Fruit fly (Drosophila melanogaster) whole organism, embryonic: Measurements from ENCODE around the gene CG11970.

Experiments
- ATbp ChIP-seq: fragments of 200-800 bp; sonication (Bioruptor generic); optimal IDR thresholded peaks from 2 replicates; lab custom pipeline; 2017; ENCODE audit warnings: missing biosample characterization, mild to moderate bottlenecking, missing genetic modification characterization, missing genetic modification reagents
- Asciz ChIP-seq: fragments of 200-800 bp; sonication (Bioruptor generic); optimal IDR thresholded peaks from 2 replicates; lab custom pipeline; 2017; ENCODE audit warnings: missing biosample characterization, mild to moderate bottlenecking, missing genetic modification characterization, missing genetic modification reagents
- B-H1 ChIP-seq: fragments of 200-800 bp; sonication (Bioruptor generic); IDR thresholded peaks from 3 replicates; pipeline ENCODE4 v1.3.6; 2022; ENCODE audit warnings: missing biosample characterization, missing genetic modification characterization
- BtbVII ChIP-seq: fragments of 200-800 bp; sonication (Bioruptor generic); optimal IDR thresholded peaks from 3 replicates; lab custom pipeline; 2017; ENCODE audit warnings: missing biosample characterization, mild to moderate bottlenecking, missing genetic modification characterization
- CG11093 ChIP-seq: fragments of 200-800 bp; sonication (Bioruptor generic); IDR thresholded peaks from 3 replicates; pipeline ENCODE4 v1.3.6; 2022; ENCODE audit warnings: missing biosample characterization, missing genetic modification characterization
- CG12659 ChIP-seq: fragments of 200-800 bp; sonication (Bioruptor generic); optimal IDR thresholded peaks from 3 replicates; lab custom pipeline; 2017; ENCODE audit warnings: mild to moderate bottlenecking, missing biosample characterization, missing genetic modification reagents, missing genetic modification characterization
- CG14667 ChIP-seq: fragments of 200-800 bp; sonication (Bioruptor generic); IDR thresholded peaks from 2 replicates; pipeline ENCODE4 v1.3.6; 2022; ENCODE audit warnings: missing biosample characterization, missing genetic modification characterization
- CG15601 ChIP-seq: fragments of 200-800 bp; sonication (Bioruptor generic); optimal IDR thresholded peaks from 3 replicates; lab custom pipeline; 2019; ENCODE audit warnings: missing biosample characterization, mild to moderate bottlenecking, missing genetic modification characterization, moderate library complexity
- CG17385 ChIP-seq: fragments of 200-800 bp; sonication (Bioruptor generic); optimal IDR thresholded peaks from 3 replicates; lab custom pipeline; 2018; ENCODE audit warnings: missing biosample characterization, mild to moderate bottlenecking, missing genetic modification characterization
- CG2116 ChIP-seq: fragments of 200-800 bp; sonication (Bioruptor generic); optimal IDR thresholded peaks from 3 replicates; lab custom pipeline; 2018; ENCODE audit warnings: missing biosample characterization, mild to moderate bottlenecking, missing genetic modification characterization
- CG34376 ChIP-seq: fragments of 200-800 bp; sonication (Bioruptor generic); optimal IDR thresholded peaks from 2 replicates; lab custom pipeline; 2018; ENCODE audit warnings: missing biosample characterization, mild to moderate bottlenecking, missing genetic modification characterization
- CG3838 ChIP-seq: fragments of 200-800 bp; sonication (Bioruptor generic); optimal IDR thresholded peaks from 3 replicates; lab custom pipeline; 2016; ENCODE audit warnings: missing biosample characterization, missing genetic modification characterization
- CG6654 ChIP-seq: fragments of 200-800 bp; sonication (Bioruptor generic); optimal IDR thresholded peaks from 2 replicates; lab custom pipeline; 2017; ENCODE audit warnings: missing biosample characterization, mild to moderate bottlenecking, missing genetic modification characterization
- CG6791 ChIP-seq: fragments of 200-800 bp; sonication (Bioruptor generic); IDR thresholded peaks from 3 replicates; pipeline ENCODE4 v1.3.6; 2022; ENCODE audit warnings: missing biosample characterization, missing genetic modification characterization; ENCODE audit not compliant: partially characterized antibody
- CG7271 ChIP-seq: fragments of 200-800 bp; sonication (Bioruptor generic); optimal IDR thresholded peaks from 2 replicates; lab custom pipeline; 2018; ENCODE audit warnings: missing biosample characterization, mild to moderate bottlenecking, missing genetic modification characterization, moderate library complexity
- CG7556 ChIP-seq: fragments of 200-800 bp; sonication (Bioruptor generic); optimal IDR thresholded peaks from 2 replicates; lab custom pipeline; 2017; ENCODE audit warnings: missing biosample characterization, mild to moderate bottlenecking, missing genetic modification characterization
- CG9215 ChIP-seq: fragments of 200-800 bp; sonication (Bioruptor generic); IDR thresholded peaks from 2 replicates; pipeline ENCODE4 v1.3.6; 2022; ENCODE audit warnings: missing biosample characterization, missing genetic modification characterization
- Camta ChIP-seq: fragments of 200-800 bp; sonication (Bioruptor generic); optimal IDR thresholded peaks from 2 replicates; lab custom pipeline; 2016; ENCODE audit warnings: missing biosample characterization, missing genetic modification characterization
- Dip3 ChIP-seq: fragments of 200-800 bp; sonication (Bioruptor generic); optimal IDR thresholded peaks from 3 replicates; lab custom pipeline; 2016; ENCODE audit warnings: missing biosample characterization, missing genetic modification characterization
- Ets97D ChIP-seq: fragments of 200-800 bp; sonication (Bioruptor generic); optimal IDR thresholded peaks from 3 replicates; lab custom pipeline; 2016; ENCODE audit warnings: missing biosample characterization, missing genetic modification characterization
- Jarid2 ChIP-seq: fragments of 200-800 bp; sonication (Bioruptor generic); optimal IDR thresholded peaks from 3 replicates; lab custom pipeline; 2017; ENCODE audit warnings: mild to moderate bottlenecking, missing biosample characterization, missing genetic modification reagents, missing genetic modification characterization
- NC2β ChIP-seq: fragments of 200-800 bp; sonication (Bioruptor generic); optimal IDR thresholded peaks from 2 replicates; lab custom pipeline; 2016; ENCODE audit warnings: missing biosample characterization, missing genetic modification characterization
- NK7.1 ChIP-seq: fragments of 200-800 bp; sonication (Bioruptor generic); optimal IDR thresholded peaks from 3 replicates; lab custom pipeline; 2016; ENCODE audit warnings: missing biosample characterization, missing genetic modification characterization
- Oaz ChIP-seq: fragments of 200-800 bp; sonication (Bioruptor generic); IDR thresholded peaks from 2 replicates; pipeline ENCODE4 v1.3.6; 2022; ENCODE audit warnings: missing biosample characterization, missing genetic modification characterization
- Taf1 ChIP-seq: fragments of 200-800 bp; sonication (Bioruptor generic); IDR thresholded peaks from 2 replicates; pipeline ENCODE4 v1.3.6; 2022; ENCODE audit warnings: missing biosample characterization, missing genetic modification characterization
- amos ChIP-seq: fragments of 200-800 bp; sonication (Bioruptor generic); IDR thresholded peaks from 2 replicates; pipeline ENCODE4 v1.3.6; 2022; ENCODE audit warnings: missing biosample characterization, missing genetic modification characterization; ENCODE audit not compliant: partially characterized antibody
- chm ChIP-seq: fragments of 200-800 bp; sonication (Bioruptor generic); IDR thresholded peaks from 2 replicates; pipeline ENCODE4 v1.3.6; 2022; ENCODE audit warnings: missing biosample characterization, missing genetic modification characterization
- dan ChIP-seq: fragments of 200-800 bp; sonication (Bioruptor generic); IDR thresholded peaks from 2 replicates; pipeline ENCODE4 v1.3.6; 2022; ENCODE audit warnings: missing biosample characterization, missing genetic modification characterization
- emc ChIP-seq: fragments of 200-800 bp; sonication (Bioruptor generic); optimal IDR thresholded peaks from 2 replicates; lab custom pipeline; 2016; ENCODE audit warnings: missing biosample characterization, missing genetic modification characterization
- eve ChIP-seq, 2 experiments: fragments of >200 bp; optimal IDR thresholded peaks; 2 replicates each; lab custom pipeline; 2017; ENCODE audit warnings: missing biosample characterization in 2 of 2, missing genetic modification characterization in 2 of 2
- gfzf ChIP-seq: fragments of 200-800 bp; sonication (Bioruptor generic); optimal IDR thresholded peaks from 2 replicates; lab custom pipeline; 2016; ENCODE audit warnings: missing biosample characterization, mild to moderate bottlenecking, missing genetic modification characterization, moderate library complexity
- inv ChIP-seq: fragments of 200-800 bp; sonication (Bioruptor generic); IDR thresholded peaks from 2 replicates; pipeline ENCODE4 v1.3.6; 2022; ENCODE audit warnings: missing biosample characterization, missing genetic modification characterization; ENCODE audit not compliant: partially characterized antibody
- kay ChIP-seq: fragments of 200-800 bp; sonication (Bioruptor generic); optimal IDR thresholded peaks from 2 replicates; lab custom pipeline; 2016; ENCODE audit warnings: missing biosample characterization, missing genetic modification characterization
- kni ChIP-seq: fragments of 200-800 bp; sonication (Bioruptor generic); optimal IDR thresholded peaks from 3 replicates; lab custom pipeline; 2017; ENCODE audit warnings: mild to moderate bottlenecking, missing biosample characterization, missing genetic modification reagents, missing genetic modification characterization
- lmd ChIP-seq: fragments of 200-800 bp; sonication (Bioruptor generic); IDR thresholded peaks from 2 replicates; pipeline ENCODE4 v1.3.6; 2022; ENCODE audit warnings: missing biosample characterization, missing genetic modification characterization
- lola ChIP-seq, 3 experiments: fragments of >200 bp in 2 of 3; fragments of 200-800 bp in 1 of 3; sonication (Bioruptor generic) in 1 of 3; optimal IDR thresholded peaks; 2 replicates each; lab custom pipeline; 2017 to 2019; ENCODE audit warnings: missing biosample characterization in 3 of 3, missing genetic modification characterization in 3 of 3, mild to moderate bottlenecking in 1 of 3, moderate library complexity in 1 of 3
- mld ChIP-seq: fragments of 200-800 bp; sonication (Bioruptor generic); IDR thresholded peaks from 3 replicates; pipeline ENCODE4 v1.3.6; 2022; ENCODE audit warnings: missing biosample characterization, missing genetic modification characterization; ENCODE audit not compliant: partially characterized antibody
- org-1 ChIP-seq: fragments of 200-800 bp; sonication (Bioruptor generic); optimal IDR thresholded peaks from 2 replicates; lab custom pipeline; 2017; ENCODE audit warnings: missing biosample characterization, missing genetic modification characterization
- p53 ChIP-seq: fragments of 200-800 bp; sonication (Bioruptor generic); optimal IDR thresholded peaks from 2 replicates; lab custom pipeline; 2016; ENCODE audit warnings: missing biosample characterization, missing genetic modification characterization
- pho ChIP-seq: fragments of 200-800 bp; sonication (Bioruptor generic); optimal IDR thresholded peaks from 2 replicates; lab custom pipeline; 2016; ENCODE audit warnings: missing biosample characterization, missing genetic modification characterization
- pita ChIP-seq: fragments of 200-800 bp; sonication (Bioruptor generic); optimal IDR thresholded peaks from 2 replicates; lab custom pipeline; 2017; ENCODE audit warnings: missing biosample characterization, mild to moderate bottlenecking, missing genetic modification characterization
- pnt ChIP-seq: fragments of 200-800 bp; sonication (Bioruptor generic); optimal IDR thresholded peaks from 3 replicates; lab custom pipeline; 2016; ENCODE audit warnings: missing biosample characterization, missing genetic modification characterization
- pros ChIP-seq: fragments of 200-800 bp; sonication (Bioruptor generic); optimal IDR thresholded peaks from 3 replicates; lab custom pipeline; 2019; ENCODE audit warnings: missing biosample characterization, mild to moderate bottlenecking, missing genetic modification characterization, moderate library complexity
- pzg ChIP-seq: fragments of 200-800 bp; sonication (Bioruptor generic); optimal IDR thresholded peaks from 3 replicates; lab custom pipeline; 2018; ENCODE audit warnings: missing biosample characterization, mild to moderate bottlenecking, missing genetic modification characterization, moderate library complexity
- rib ChIP-seq: fragments of 200-800 bp; sonication (Bioruptor generic); IDR thresholded peaks from 2 replicates; pipeline ENCODE4 v1.3.6; 2022; ENCODE audit warnings: missing biosample characterization, missing genetic modification characterization
- stwl ChIP-seq: fragments of 200-800 bp; sonication (Bioruptor generic); optimal IDR thresholded peaks from 3 replicates; lab custom pipeline; 2018; ENCODE audit warnings: missing biosample characterization, mild to moderate bottlenecking, missing genetic modification characterization, moderate library complexity
- tin ChIP-seq: fragments of 200-800 bp; sonication (Bioruptor generic); optimal IDR thresholded peaks from 3 replicates; lab custom pipeline; 2016; ENCODE audit warnings: missing biosample characterization, missing genetic modification characterization
- wek ChIP-seq: fragments of 200-800 bp; sonication (Bioruptor generic); optimal IDR thresholded peaks from 3 replicates; lab custom pipeline; 2018; ENCODE audit warnings: missing biosample characterization, mild to moderate bottlenecking, missing genetic modification characterization, moderate library complexity
- zfh1 ChIP-seq: fragments of 200-800 bp; sonication (Bioruptor generic); IDR thresholded peaks from 3 replicates; pipeline ENCODE4 v1.3.6; 2022; ENCODE audit warnings: missing biosample characterization, missing genetic modification characterization

CG11970 gene

DNA sequence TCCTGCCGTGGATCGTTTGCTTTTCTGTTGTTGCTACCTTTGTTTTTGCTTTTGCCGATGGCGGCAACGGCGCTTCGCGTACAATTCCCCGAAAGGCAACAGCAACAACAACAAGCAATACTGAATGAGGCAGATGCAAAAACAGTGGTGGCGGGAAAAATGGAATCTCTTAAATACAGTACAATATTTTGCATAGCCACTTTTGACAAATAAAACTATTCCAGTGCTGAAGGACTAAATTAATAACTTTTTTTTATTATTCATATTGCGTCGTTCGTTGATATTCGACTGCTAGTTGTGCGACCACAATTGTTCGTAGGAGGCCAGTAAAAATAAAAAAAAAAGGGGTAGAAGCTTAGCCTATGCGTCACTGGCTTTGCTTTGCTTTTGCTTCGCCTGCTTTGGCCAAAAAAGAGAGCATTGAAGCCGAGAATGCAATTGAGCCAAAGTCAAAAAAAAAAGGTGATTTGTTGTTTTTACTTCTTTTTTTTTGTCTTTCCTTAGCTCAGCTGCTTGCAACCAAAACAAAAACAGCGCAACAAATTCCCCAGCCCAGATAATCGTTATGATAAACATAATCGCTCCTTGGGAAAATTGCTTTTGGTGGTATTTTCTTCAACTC lies 47.4 kb downstream of the CG11970 start:
- TF ChIP-seq NK7.1 (GFP tag; lab: Kevin White, UChicago): peak; percentile 78
- peak; percentile 84 for TF ChIP-seq CG17385 (GFP tag; lab: Kevin White, UChicago)
- TF ChIP-seq Taf1: peak; percentile 74
- peak; percentile 89 for TF ChIP-seq CG11093 (GFP tag; lab: Robert Waterston, UW)
- peak; percentile 80 for TF ChIP-seq Oaz (GFP tag; lab: Robert Waterston, UW)
- peak; percentile 87; the same call in 2 of the 3 replicates for TF ChIP-seq B-H1 (GFP tag; lab: Robert Waterston, UW)
- peak; percentile 77 for TF ChIP-seq kay (GFP tag; lab: Kevin White, UChicago)
- TF ChIP-seq lmd (GFP tag; lab: Robert Waterston, UW): peak; percentile 89
- TF ChIP-seq kni (GFP tag; lab: Kevin White, UChicago): no peak
- TF ChIP-seq inv: no peak
- peak; percentile 71 for TF ChIP-seq CG3838 (GFP tag; lab: Kevin White, UChicago)
- TF ChIP-seq amos (GFP tag; lab: Robert Waterston, UW): no peak
- TF ChIP-seq emc (GFP tag; lab: Kevin White, UChicago): peak; percentile 67
- TF ChIP-seq CG34376 (GFP tag; lab: Kevin White, UChicago): peak; percentile 20
- peak; percentile 59 for TF ChIP-seq CG2116 (GFP tag; lab: Kevin White, UChicago)
- peak; percentile 92 for TF ChIP-seq zfh1
- TF ChIP-seq ATbp (GFP tag; lab: Kevin White, UChicago): peak; percentile 92
- TF ChIP-seq CG15601 (tag; lab: Kevin White, UChicago): peak; percentile 61
- peak in 1 of 2 experiments; percentile 88 for TF ChIP-seq eve (GFP tag; optimal IDR thresholded peaks at IDR 0.05; lab: Kevin White, UChicago)
- peak; percentile 46 for TF ChIP-seq pros (GFP tag; lab: Kevin White, UChicago)
- TF ChIP-seq Ets97D (GFP tag; lab: Kevin White, UChicago): peak; percentile 38
- TF ChIP-seq CG12659 (GFP tag; lab: Kevin White, UChicago): peak; percentile 86
- TF ChIP-seq pho (GFP tag; lab: Kevin White, UChicago): peak; percentile 85
- TF ChIP-seq pzg (GFP tag; lab: Kevin White, UChicago): peak; percentile 1
- TF ChIP-seq CG6654: peak; percentile 60
- peak; percentile 87 for TF ChIP-seq Asciz (GFP tag; lab: Kevin White, UChicago)
- TF ChIP-seq wek (GFP tag; lab: Kevin White, UChicago): peak; percentile 46
- TF ChIP-seq org-1 (GFP tag; lab: Kevin White, UChicago): peak; percentile 87
- TF ChIP-seq mld (GFP tag; lab: Robert Waterston, UW): no peak
- TF ChIP-seq Jarid2 (GFP tag; lab: Kevin White, UChicago): peak; percentile 52
- TF ChIP-seq p53 (GFP tag; lab: Kevin White, UChicago): peak; percentile 18
- TF ChIP-seq CG7271 (tag; lab: Kevin White, UChicago): peak; percentile 33
- TF ChIP-seq dan: no peak
- TF ChIP-seq CG7556 (GFP tag; lab: Kevin White, UChicago): peak; percentile 88
- TF ChIP-seq BtbVII (GFP tag; lab: Kevin White, UChicago): peak; percentile 85
- TF ChIP-seq NC2β (GFP tag; lab: Kevin White, UChicago): peak; percentile 73
- peak; percentile 88 for TF ChIP-seq chm (GFP tag; lab: Robert Waterston, UW)
- TF ChIP-seq Camta (GFP tag; lab: Kevin White, UChicago): peak; percentile 81
- peak in 1 of 3 experiments; percentile 53 for TF ChIP-seq lola (GFP tag; optimal IDR thresholded peaks at IDR 0.05; lab: Kevin White, UChicago)
- peak; percentile 86 for TF ChIP-seq tin (GFP tag; lab: Kevin White, UChicago)
- peak; percentile 79 for TF ChIP-seq CG9215 (GFP tag; lab: Robert Waterston, UW)
- peak; percentile 87 for TF ChIP-seq CG14667 (GFP tag; lab: Robert Waterston, UW)
- TF ChIP-seq pita (GFP tag; lab: Kevin White, UChicago): no peak
- peak; percentile 80 for TF ChIP-seq pnt (GFP tag; lab: Kevin White, UChicago)
- TF ChIP-seq Dip3 (GFP tag; lab: Kevin White, UChicago): peak; percentile 88
- TF ChIP-seq gfzf: no peak
- no peak for TF ChIP-seq stwl (tag; lab: Kevin White, UChicago)
- TF ChIP-seq rib (GFP tag; lab: Robert Waterston, UW): peak; percentile 50; the same call in 1 of the 2 replicates
- TF ChIP-seq CG6791 (GFP tag; lab: Robert Waterston, UW): no peak
